Fruit fly (Drosophila melanogaster): Measurements from ENCODE around the gene CG33658.

The CG33658 gene

dm6 chr3R:24809576-24810279 is 31.2 kb downstream of the CG33658 start (continued):
- TF ChIP-seq da (GFP tag; optimal IDR thresholded peaks at IDR 0.05), result no peak
- TF ChIP-seq caup (GFP tag; optimal IDR thresholded peaks at IDR 0.05; ENCODE audit: severe bottlenecking), result peak; percentile 68
- TF ChIP-seq Vsx1 (GFP tag; optimal IDR thresholded peaks at IDR 0.05), result peak; percentile 67
- no peak for TF ChIP-seq CG2889 (GFP tag; IDR thresholded peaks at IDR 0.05)
- peak in 1 of 2 experiments; percentile 19 for TF ChIP-seq insv (GFP tag; optimal IDR thresholded peaks at IDR 0.05)
- no peak for TF ChIP-seq CG11093 (GFP tag; IDR thresholded peaks at IDR 0.05)
- TF ChIP-seq crp (GFP tag; optimal IDR thresholded peaks at IDR 0.05), result no peak
- peak; percentile 41 for TF ChIP-seq CG12236 (GFP tag; optimal IDR thresholded peaks at IDR 0.05)
- TF ChIP-seq B-H2 (GFP tag; optimal IDR thresholded peaks at IDR 0.05), result no peak
- TF ChIP-seq CG9727 (GFP tag; optimal IDR thresholded peaks at IDR 0.05), result peak; percentile 47
- peak; percentile 48 for TF ChIP-seq CG10543 (GFP tag; optimal IDR thresholded peaks at IDR 0.05)
- peak; percentile 48 for TF ChIP-seq CG6854 (GFP tag; optimal IDR thresholded peaks at IDR 0.05)
- TF ChIP-seq cad (GFP tag; optimal IDR thresholded peaks at IDR 0.05), result no peak
- TF ChIP-seq sob (GFP tag; IDR thresholded peaks at IDR 0.05), result no peak
- TF ChIP-seq slou (GFP tag; optimal IDR thresholded peaks at IDR 0.05), result no peak
- no peak for TF ChIP-seq CG14860 (GFP tag; IDR thresholded peaks at IDR 0.05; ENCODE audit: partially characterized antibody)
- peak; percentile 41 for TF ChIP-seq Spps (tag; optimal IDR thresholded peaks at IDR 0.05)
- TF ChIP-seq maf-S (GFP tag; optimal IDR thresholded peaks at IDR 0.05), result no peak
- no peak for TF ChIP-seq CG11398 (GFP tag; optimal IDR thresholded peaks at IDR 0.05)
- peak; percentile 75 for TF ChIP-seq wek (GFP tag; optimal IDR thresholded peaks at IDR 0.05)
- TF ChIP-seq Fer1 (GFP tag; optimal IDR thresholded peaks at IDR 0.05), result peak; percentile 72
- TF ChIP-seq dm (GFP tag; optimal IDR thresholded peaks at IDR 0.05), result no peak
- TF ChIP-seq CG6254 (GFP tag; optimal IDR thresholded peaks at IDR 0.05), result peak; percentile 27
- no peak for TF ChIP-seq NFAT (GFP tag; IDR thresholded peaks at IDR 0.05)
- no peak for TF ChIP-seq ewg (GFP tag; optimal IDR thresholded peaks at IDR 0.05)
- peak; percentile 44 for TF ChIP-seq gcm (GFP tag; optimal IDR thresholded peaks at IDR 0.05)
- peak; percentile 19 for TF ChIP-seq CG2712 (tag; optimal IDR thresholded peaks at IDR 0.05)
- TF ChIP-seq sim (GFP tag; IDR thresholded peaks at IDR 0.05), result no peak
- no peak for TF ChIP-seq stc (GFP tag; IDR thresholded peaks at IDR 0.05)
- peak; percentile 54 for TF ChIP-seq CG8359 (GFP tag; optimal IDR thresholded peaks at IDR 0.05; ENCODE audit: borderline replicate concordance)
- TF ChIP-seq CG31224 (GFP tag; IDR thresholded peaks at IDR 0.05), result no peak
- TF ChIP-seq CG7928 (GFP tag; optimal IDR thresholded peaks at IDR 0.05), result peak; percentile 3
- TF ChIP-seq CG9437 (GFP tag; optimal IDR thresholded peaks at IDR 0.05), result no peak
- no peak for TF ChIP-seq CG4404 (GFP tag; IDR thresholded peaks at IDR 0.05)
- no peak for TF ChIP-seq ind (GFP tag; optimal IDR thresholded peaks at IDR 0.05)
- TF ChIP-seq ATbp (GFP tag; optimal IDR thresholded peaks at IDR 0.05), result peak; percentile 84
- TF ChIP-seq NK7.1 (GFP tag; optimal IDR thresholded peaks at IDR 0.05), result no peak
- TF ChIP-seq CG7271 (tag; optimal IDR thresholded peaks at IDR 0.05), result peak; percentile 48
- no peak for TF ChIP-seq Fer2 (tag; optimal IDR thresholded peaks at IDR 0.05)
- no peak for TF ChIP-seq bowl (GFP tag; IDR thresholded peaks at IDR 0.05)
- TF ChIP-seq trem (tag; optimal IDR thresholded peaks at IDR 0.05), result peak; percentile 30
- peak; percentile 94 for TF ChIP-seq sens (GFP tag)
- no peak for TF ChIP-seq CG3726 (GFP tag; IDR thresholded peaks at IDR 0.05)
- TF ChIP-seq tup (GFP tag; optimal IDR thresholded peaks at IDR 0.05), result peak; percentile 40
- peak; percentile 14 for TF ChIP-seq eyg (GFP tag; optimal IDR thresholded peaks at IDR 0.05)
- no peak for TF ChIP-seq zfh2 (GFP tag; optimal IDR thresholded peaks at IDR 0.05)
- TF ChIP-seq CG2129 (GFP tag; IDR thresholded peaks at IDR 0.05; ENCODE audit: partially characterized antibody), result no peak
- TF ChIP-seq CG18476 (GFP tag; optimal IDR thresholded peaks at IDR 0.05), result no peak
- TF ChIP-seq CG4707 (GFP tag; optimal IDR thresholded peaks at IDR 0.05), result peak; percentile 54
- peak; percentile 59 for TF ChIP-seq CrebB (tag; optimal IDR thresholded peaks at IDR 0.05)
